Worm (Caenorhabditis elegans): ENCODE results near the gene F49H6.5.

Gene F49H6.5

ce11 chrV:17059987-17060386 is 36.9 kb downstream of the F49H6.5 start, which contains the start of gene sri-66:
Gene sri-66 (plus strand): TSS chrV:17060287.
- no peak for TF ChIP-seq mep-1 (tag; optimal IDR thresholded peaks at IDR 0.05)
- TF ChIP-seq snu-23 (GFP tag; optimal IDR thresholded peaks at IDR 0.05): no peak
- no peak for TF ChIP-seq nhr-85 (tag)
- TF ChIP-seq elt-2 (tag; optimal IDR thresholded peaks at IDR 0.05): no peak
- TF ChIP-seq nhr-20 (tag; optimal IDR thresholded peaks at IDR 0.05): no peak
- TF ChIP-seq sox-4 (tag; optimal IDR thresholded peaks at IDR 0.05): no peak
- TF ChIP-seq hpl-2 (GFP tag; optimal IDR thresholded peaks at IDR 0.05): no peak
- TF ChIP-seq mab-9 (GFP tag; IDR thresholded peaks at IDR 0.05): no peak
- TF ChIP-seq egl-13 (tag; optimal IDR thresholded peaks at IDR 0.05): no peak
- no peak for TF ChIP-seq zag-1 (tag; optimal IDR thresholded peaks at IDR 0.05)
- TF ChIP-seq nhr-71 (tag; optimal IDR thresholded peaks at IDR 0.05): no peak
- no peak for TF ChIP-seq snpc-4 (tag; optimal IDR thresholded peaks at IDR 0.05)
- no peak for TF ChIP-seq tlp-1 (tag; optimal IDR thresholded peaks at IDR 0.05)
- TF ChIP-seq efl-1 (optimal IDR thresholded peaks at IDR 0.05): no peak
- TF ChIP-seq efl-1 (GFP tag; optimal IDR thresholded peaks at IDR 0.05 in 1 of 2): no peak
- no peak for TF ChIP-seq Y116A8C.19 (tag; optimal IDR thresholded peaks at IDR 0.05; ENCODE audit: borderline replicate concordance)
- TF ChIP-seq sup-37 (GFP tag; optimal IDR thresholded peaks at IDR 0.05): no peak
- TF ChIP-seq blmp-1 (tag; optimal IDR thresholded peaks at IDR 0.05): no peak

DNA sequence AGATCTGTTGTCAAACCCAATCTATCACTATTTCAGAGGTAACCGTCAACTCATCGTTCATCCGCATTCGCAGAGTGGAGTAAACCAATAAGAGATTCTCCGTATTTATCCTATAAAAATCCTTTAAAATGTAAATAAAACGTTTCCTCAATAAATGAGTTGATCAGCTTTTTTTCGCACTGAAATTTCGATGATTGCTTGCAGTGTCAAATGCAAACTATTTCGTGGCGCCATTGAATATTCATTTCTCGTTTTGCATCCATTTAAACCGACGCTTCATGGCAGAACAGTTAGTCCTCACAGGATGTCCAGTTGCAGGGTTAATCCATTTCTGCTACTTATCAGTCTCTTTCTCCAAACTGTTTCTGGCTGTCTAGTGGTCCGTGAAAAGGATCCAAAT is 38.5 kb downstream of the F49H6.5 start, which contains the start of gene F28B1.9:
F28B1.9 (plus strand) TSS at position 301 of the 400 bp plus-strand sequence.
- TF ChIP-seq sup-37 (GFP tag; optimal IDR thresholded peaks at IDR 0.05): no peak
- no peak for TF ChIP-seq ceh-88 (GFP tag; IDR thresholded peaks at IDR 0.05)
- no peak for TF ChIP-seq aly-2 (tag; optimal IDR thresholded peaks at IDR 0.05)
- TF ChIP-seq fos-1 (tag; optimal IDR thresholded peaks at IDR 0.05): no peak
- no peak for TF ChIP-seq ceh-90 (tag; optimal IDR thresholded peaks at IDR 0.05)
- no peak for TF ChIP-seq mef-2 (tag; optimal IDR thresholded peaks at IDR 0.05)
- no peak for TF ChIP-seq nhr-237 (tag; optimal IDR thresholded peaks at IDR 0.05)
- no peak for TF ChIP-seq hlh-17 (GFP tag; optimal IDR thresholded peaks at IDR 0.05; ENCODE audit: borderline replicate concordance)
- no peak for TF ChIP-seq lin-13 (GFP tag; optimal IDR thresholded peaks at IDR 0.05)
- no peak for TF ChIP-seq unc-98 (GFP tag; IDR thresholded peaks at IDR 0.05)
- no peak for TF ChIP-seq ceh-8 (GFP tag; optimal IDR thresholded peaks at IDR 0.05)
- TF ChIP-seq pag-3 (tag; optimal IDR thresholded peaks at IDR 0.05; ENCODE audit: borderline replicate concordance, insufficient read depth): no peak

- TF ChIP-seq dsc-1 (tag; optimal IDR thresholded peaks at IDR 0.05) (no peak), hlh-17 (GFP tag; optimal IDR thresholded peaks at IDR 0.05; ENCODE audit: borderline replicate concordance) (no peak), jun-1 (tag; optimal IDR thresholded peaks at IDR 0.05) (no peak), mep-1 (tag; optimal IDR thresholded peaks at IDR 0.05) (no peak), pqm-1 (tag; optimal IDR thresholded peaks at IDR 0.05) (no peak), grh-1 (GFP tag; IDR thresholded peaks at IDR 0.05) (no peak), alr-1 (tag; optimal IDR thresholded peaks at IDR 0.05; ENCODE audit: borderline replicate concordance) (no peak), nhr-237 (tag; optimal IDR thresholded peaks at IDR 0.05) (no peak), sptf-1 (tag; optimal IDR thresholded peaks at IDR 0.05) (no peak), mef-2 (tag; optimal IDR thresholded peaks at IDR 0.05) (no peak), nhr-28 (tag; optimal IDR thresholded peaks at IDR 0.05) (no peak), C34B4.2 (tag; optimal IDR thresholded peaks at IDR 0.05) (no peak), ztf-4 (tag; optimal IDR thresholded peaks at IDR 0.05) (no peak), pag-3 (tag; optimal IDR thresholded peaks at IDR 0.05; ENCODE audit: borderline replicate concordance, insufficient read depth) (no peak), nhr-12 (tag; optimal IDR thresholded peaks at IDR 0.05) (no peak), xbp-1 (tag; optimal IDR thresholded peaks at IDR 0.05) (no peak), lin-14 (GFP tag; optimal IDR thresholded peaks at IDR 0.05) (no peak)
These were observed 41.6 kb downstream of the F49H6.5 start, which contains the start of gene srh-255 for ce11 chrV:17064676-17065075. Gene srh-255 (plus strand): TSS chrV:17064976.

All from whole organism, L1 larva.